Fruit fly (Drosophila melanogaster) whole organism, embryonic: ENCODE data around the gene SIFaR.
A peak's percentile ranks its signal among the peaks of the same experiment; 100 is the strongest.

Experiments used
- ATbp ChIP-seq: fragments of 200-800 bp; sonication (Bioruptor generic); optimal IDR thresholded peaks from 2 replicates; lab custom pipeline; 2017; ENCODE audit warnings: missing biosample characterization, mild to moderate bottlenecking, missing genetic modification characterization, missing genetic modification reagents
- BtbVII ChIP-seq: fragments of 200-800 bp; sonication (Bioruptor generic); optimal IDR thresholded peaks from 3 replicates; lab custom pipeline; 2017; ENCODE audit warnings: missing biosample characterization, mild to moderate bottlenecking, missing genetic modification characterization
- CG1024 ChIP-seq: fragments of 200-800 bp; sonication (Bioruptor generic); IDR thresholded peaks from 2 replicates; pipeline ENCODE4 v1.3.6; 2022; ENCODE audit warnings: missing biosample characterization, missing genetic modification characterization
- CG12071 ChIP-seq: fragments of 200-800 bp; sonication (Bioruptor generic); optimal IDR thresholded peaks from 3 replicates; lab custom pipeline; 2018; ENCODE audit warnings: missing biosample characterization, mild to moderate bottlenecking, missing genetic modification characterization
- CG12942 ChIP-seq: fragments of 200-800 bp; sonication (Bioruptor generic); optimal IDR thresholded peaks from 3 replicates; lab custom pipeline; 2016; ENCODE audit warnings: missing biosample characterization, missing genetic modification characterization
- CG13287 ChIP-seq: fragments of 200-800 bp; sonication (Bioruptor generic); IDR thresholded peaks from 2 replicates; pipeline ENCODE4 v1.3.6; 2022; ENCODE audit warnings: missing biosample characterization, missing genetic modification characterization; ENCODE audit not compliant: partially characterized antibody
- CG17612 ChIP-seq: fragments of 200-800 bp; sonication (Bioruptor generic); IDR thresholded peaks from 2 replicates; pipeline ENCODE4 v1.3.6; 2022; ENCODE audit warnings: missing biosample characterization, missing genetic modification characterization
- CG1792 ChIP-seq: fragments of 200-800 bp; sonication (Bioruptor generic); optimal IDR thresholded peaks from 2 replicates; lab custom pipeline; 2016; ENCODE audit warnings: missing biosample characterization, missing genetic modification characterization
- CG31365 ChIP-seq: fragments of 200-800 bp; sonication (Bioruptor generic); optimal IDR thresholded peaks from 2 replicates; lab custom pipeline; 2018; ENCODE audit warnings: missing biosample characterization, mild to moderate bottlenecking, missing genetic modification characterization
- CG32532 ChIP-seq: fragments of 200-800 bp; sonication (Bioruptor generic); IDR thresholded peaks from 2 replicates; pipeline ENCODE4 v1.3.6; 2022; ENCODE audit warnings: missing biosample characterization, missing genetic modification characterization
- CG4282 ChIP-seq: fragments of 200-800 bp; sonication (Bioruptor generic); optimal IDR thresholded peaks from 2 replicates; lab custom pipeline; 2016; ENCODE audit warnings: missing biosample characterization, missing genetic modification characterization
- CG4328 ChIP-seq: fragments of 200-800 bp; sonication (Bioruptor generic); optimal IDR thresholded peaks from 3 replicates; lab custom pipeline; 2017; ENCODE audit warnings: missing biosample characterization, missing genetic modification reagents, missing genetic modification characterization
- CG6813 ChIP-seq: fragments of 200-800 bp; sonication (Bioruptor generic); optimal IDR thresholded peaks from 2 replicates; lab custom pipeline; 2017; ENCODE audit warnings: missing biosample characterization, missing genetic modification characterization, mild to moderate bottlenecking, moderate library complexity, missing genetic modification reagents
- CG8359 ChIP-seq: fragments of 200-800 bp; sonication (Bioruptor generic); optimal IDR thresholded peaks from 2 replicates; lab custom pipeline; 2017; ENCODE audit warnings: missing biosample characterization, mild to moderate bottlenecking, missing genetic modification characterization, borderline replicate concordance
- CG8924 ChIP-seq: fragments of 200-800 bp; optimal IDR thresholded peaks from 3 replicates; lab custom pipeline; 2019; ENCODE audit warnings: missing biosample characterization, mild to moderate bottlenecking, missing genetic modification characterization, moderate library complexity
- CG9609 ChIP-seq: fragments of 200-800 bp; sonication (Bioruptor generic); optimal IDR thresholded peaks from 3 replicates; lab custom pipeline; 2016; ENCODE audit warnings: missing biosample characterization, missing genetic modification characterization
- D19A ChIP-seq: fragments of 200-800 bp; optimal IDR thresholded peaks from 3 replicates; lab custom pipeline; 2019; ENCODE audit warnings: missing biosample characterization, mild to moderate bottlenecking, missing genetic modification characterization, moderate library complexity
- Dbx ChIP-seq: fragments of 200-800 bp; sonication (Bioruptor generic); IDR thresholded peaks from 3 replicates; pipeline ENCODE4 v1.3.6; 2022; ENCODE audit warnings: missing biosample characterization, missing genetic modification characterization
- Deaf1 ChIP-seq: fragments of 200-800 bp; optimal IDR thresholded peaks from 3 replicates; lab custom pipeline; 2019; ENCODE audit warnings: missing biosample characterization, mild to moderate bottlenecking, missing genetic modification characterization, moderate library complexity
- Doc2 ChIP-seq: fragments of 200-800 bp; sonication (Bioruptor generic); IDR thresholded peaks from 2 replicates; pipeline ENCODE4 v1.3.6; 2022; ENCODE audit warnings: missing biosample characterization, missing genetic modification characterization
- E2f2 ChIP-seq: fragments of 200-800 bp; sonication (Bioruptor generic); IDR thresholded peaks from 2 replicates; pipeline ENCODE4 v1.3.6; 2022; ENCODE audit warnings: missing biosample characterization, missing genetic modification characterization
- ERR ChIP-seq: fragments of 200-800 bp; sonication (Bioruptor generic); optimal IDR thresholded peaks from 2 replicates; lab custom pipeline; 2016; ENCODE audit warnings: missing biosample characterization, missing genetic modification characterization
- Elba2 ChIP-seq: fragments of 200-800 bp; sonication (Bioruptor generic); optimal IDR thresholded peaks from 3 replicates; lab custom pipeline; 2016; ENCODE audit warnings: missing biosample characterization, missing genetic modification characterization
- Hmr ChIP-seq: fragments of 200-800 bp; sonication (Bioruptor generic); optimal IDR thresholded peaks from 3 replicates; lab custom pipeline; 2017; ENCODE audit warnings: mild to moderate bottlenecking, missing biosample characterization, missing genetic modification reagents, missing genetic modification characterization
- Hr78 ChIP-seq, 2 experiments: fragments of 200-800 bp in 1 of 2; fragments of >200 bp in 1 of 2; sonication (Bioruptor generic) in 1 of 2; optimal IDR thresholded peaks; 2 replicates each; lab custom pipeline; 2017 to 2019; ENCODE audit warnings: missing biosample characterization in 2 of 2, missing genetic modification characterization in 2 of 2, mild to moderate bottlenecking in 1 of 2, moderate library complexity in 1 of 2
- Jarid2 ChIP-seq: fragments of 200-800 bp; sonication (Bioruptor generic); optimal IDR thresholded peaks from 3 replicates; lab custom pipeline; 2017; ENCODE audit warnings: mild to moderate bottlenecking, missing biosample characterization, missing genetic modification reagents, missing genetic modification characterization
- Vsx1 ChIP-seq: fragments of 200-800 bp; sonication (Bioruptor generic); optimal IDR thresholded peaks from 2 replicates; lab custom pipeline; 2017; ENCODE audit warnings: missing biosample characterization, mild to moderate bottlenecking, missing genetic modification characterization, missing genetic modification reagents
- ap ChIP-seq: fragments of 200-800 bp; sonication (Bioruptor generic); IDR thresholded peaks from 2 replicates; pipeline ENCODE4 v1.3.6; 2022; ENCODE audit warnings: missing biosample characterization, missing genetic modification characterization
- ato ChIP-seq: fragments of 200-800 bp; sonication (Bioruptor generic); IDR thresholded peaks from 2 replicates; pipeline ENCODE4 v1.3.6; 2022; ENCODE audit warnings: missing biosample characterization, missing genetic modification characterization; ENCODE audit not compliant: partially characterized antibody
- bcd ChIP-seq: fragments of 200-800 bp; sonication (Bioruptor generic); optimal IDR thresholded peaks from 2 replicates; lab custom pipeline; 2017; ENCODE audit warnings: missing biosample characterization, mild to moderate bottlenecking, missing genetic modification characterization
- br ChIP-seq: fragments of >200 bp; optimal IDR thresholded peaks from 2 replicates; lab custom pipeline; 2017
- bsh ChIP-seq, 2 experiments: fragments of 200-800 bp; sonication (Bioruptor generic); optimal IDR thresholded peaks; 2 replicates each; lab custom pipeline; 2017 to 2018; ENCODE audit warnings: mild to moderate bottlenecking in 2 of 2, missing biosample characterization in 2 of 2, missing genetic modification characterization in 2 of 2, moderate library complexity in 1 of 2
- btn ChIP-seq: fragments of 200-800 bp; sonication (Bioruptor generic); optimal IDR thresholded peaks from 2 replicates; lab custom pipeline; 2016; ENCODE audit warnings: missing biosample characterization, missing genetic modification characterization
- chif ChIP-seq, 2 experiments: fragments of 200-800 bp; sonication (Bioruptor generic); optimal IDR thresholded peaks; 3 replicates each; lab custom pipeline; 2016; ENCODE audit warnings: missing biosample characterization in 2 of 2, missing genetic modification characterization in 2 of 2
- croc ChIP-seq: fragments of 200-800 bp; sonication (Bioruptor generic); conservative IDR thresholded peaks from 3 replicates; pipeline ENCODE4 v1.3.6; 2022; ENCODE audit warnings: missing biosample characterization, missing genetic modification characterization
- cwo ChIP-seq: fragments of 200-800 bp; sonication (Bioruptor generic); optimal IDR thresholded peaks from 3 replicates; lab custom pipeline; 2017; ENCODE audit warnings: missing biosample characterization, missing genetic modification characterization, mild to moderate bottlenecking, moderate library complexity, missing genetic modification reagents
- dmrt99B ChIP-seq: fragments of 200-800 bp; sonication (Bioruptor generic); optimal IDR thresholded peaks from 2 replicates; lab custom pipeline; 2018; ENCODE audit warnings: missing biosample characterization, mild to moderate bottlenecking, missing genetic modification characterization, moderate library complexity
- exex ChIP-seq: fragments of 200-800 bp; sonication (Bioruptor generic); optimal IDR thresholded peaks from 4 replicates; lab custom pipeline; 2018; ENCODE audit warnings: missing biosample characterization, mild to moderate bottlenecking, missing genetic modification characterization, moderate library complexity
- fd102C ChIP-seq: fragments of 200-800 bp; sonication (Bioruptor generic); optimal IDR thresholded peaks from 2 replicates; lab custom pipeline; 2018; ENCODE audit warnings: missing biosample characterization, mild to moderate bottlenecking, missing genetic modification characterization, moderate library complexity
- fd3F ChIP-seq: fragments of 200-800 bp; sonication (Bioruptor generic); optimal IDR thresholded peaks from 2 replicates; lab custom pipeline; 2018; ENCODE audit warnings: missing biosample characterization, mild to moderate bottlenecking, missing genetic modification characterization, moderate library complexity
- gce ChIP-seq: fragments of 200-800 bp; sonication (Bioruptor generic); IDR thresholded peaks from 3 replicates; pipeline ENCODE4 v1.3.6; 2022; ENCODE audit warnings: missing biosample characterization, missing genetic modification characterization
- grn ChIP-seq: fragments of 200-800 bp; sonication (Bioruptor generic); optimal IDR thresholded peaks from 3 replicates; lab custom pipeline; 2017; ENCODE audit warnings: missing biosample characterization, missing genetic modification characterization
- pnt ChIP-seq: fragments of 200-800 bp; sonication (Bioruptor generic); optimal IDR thresholded peaks from 3 replicates; lab custom pipeline; 2016; ENCODE audit warnings: missing biosample characterization, missing genetic modification characterization
- run ChIP-seq: fragments of 200-800 bp; sonication (Bioruptor generic); optimal IDR thresholded peaks from 3 replicates; lab custom pipeline; 2018; ENCODE audit warnings: missing biosample characterization, mild to moderate bottlenecking, missing genetic modification characterization
- sens-2 ChIP-seq: fragments of 200-800 bp; sonication (Bioruptor generic); IDR thresholded peaks from 2 replicates; pipeline ENCODE4 v1.3.6; 2022; ENCODE audit warnings: missing biosample characterization, missing genetic modification characterization
- so ChIP-seq: fragments of 200-800 bp; sonication (Bioruptor generic); IDR thresholded peaks from 3 replicates; pipeline ENCODE4 v1.3.6; 2022; ENCODE audit warnings: missing biosample characterization, missing genetic modification characterization
- sr ChIP-seq: fragments of 200-800 bp; sonication (Bioruptor generic); IDR thresholded peaks from 3 replicates; pipeline ENCODE4 v1.3.6; 2022; ENCODE audit warnings: missing biosample characterization, missing genetic modification characterization
- ttk ChIP-seq: fragments of 200-800 bp; sonication (Bioruptor generic); IDR thresholded peaks from 2 replicates; pipeline ENCODE4 v2.1.2; 2022; ENCODE audit warnings: missing biosample characterization, missing genetic modification characterization
- vfl ChIP-seq: fragments of 200-800 bp; sonication (Bioruptor generic); optimal IDR thresholded peaks from 2 replicates; lab custom pipeline; 2016; ENCODE audit warnings: missing biosample characterization, missing genetic modification characterization
- zen2 ChIP-seq: fragments of 200-800 bp; sonication (Bioruptor generic); IDR thresholded peaks from 3 replicates; pipeline ENCODE4 v1.3.6; 2022; ENCODE audit warnings: missing biosample characterization, missing genetic modification characterization; ENCODE audit not compliant: partially characterized antibody

SIFaR gene

dm6 chr3R:21273427-21274038, 20.3 kb downstream of the SIFaR start, which contains the start of gene CG3308 (continued):
- TF ChIP-seq zen2 (no peak; the same call in 2 of the 3 replicates), Vsx1 (GFP tag; lab: Kevin White, UChicago) (peak; percentile 62), Doc2 (no peak), CG1024 (GFP tag; lab: Robert Waterston, UW) (no peak), pnt (GFP tag; lab: Kevin White, UChicago) (no peak), Jarid2 (GFP tag; lab: Kevin White, UChicago) (no peak), CG4282 (no peak), croc (no peak), CG31365 (tag; lab: Kevin White, UChicago) (no peak), BtbVII (GFP tag; lab: Kevin White, UChicago) (peak; percentile 13), dmrt99B (tag; lab: Kevin White, UChicago) (no peak), ato (GFP tag; lab: Robert Waterston, UW) (peak; percentile 69; the same call in 1 of the 2 replicates), E2f2 (GFP tag; lab: Robert Waterston, UW) (peak; percentile 97), bsh (GFP tag; optimal IDR thresholded peaks at IDR 0.05; lab: Kevin White, UChicago) (no peak), CG1792 (GFP tag; lab: Kevin White, UChicago) (no peak), bcd (GFP tag; lab: Kevin White, UChicago) (peak; percentile 31), fd102C (GFP tag; lab: Kevin White, UChicago) (no peak), fd3F (GFP tag; lab: Kevin White, UChicago) (no peak), cwo (GFP tag; lab: Kevin White, UChicago) (no peak), Elba2 (GFP tag; lab: Kevin White, UChicago) (no peak), ap (GFP tag; lab: Robert Waterston, UW) (no peak), CG12071 (GFP tag; lab: Kevin White, UChicago) (no peak), sr (GFP tag; lab: Robert Waterston, UW) (no peak), Hr78 (GFP tag; optimal IDR thresholded peaks at IDR 0.05; lab: Kevin White, UChicago) (no peak), vfl (GFP tag; lab: Kevin White, UChicago) (peak; percentile 67), CG17612 (GFP tag; lab: Robert Waterston, UW) (no peak), D19A (no peak), ERR (GFP tag; lab: Kevin White, UChicago) (no peak), sens-2 (GFP tag; lab: Robert Waterston, UW) (no peak), CG13287 (GFP tag; lab: Robert Waterston, UW) (peak; percentile 87), CG32532 (GFP tag; lab: Robert Waterston, UW) (peak; percentile 51; the same call in 1 of the 2 replicates), CG9609 (GFP tag; lab: Kevin White, UChicago) (no peak), ttk (GFP tag; lab: Robert Waterston, UW) (no peak), CG12942 (GFP tag; lab: Kevin White, UChicago) (peak; percentile 15), exex (tag; lab: Kevin White, UChicago) (peak; percentile 37), ATbp (no peak), Dbx (GFP tag; lab: Robert Waterston, UW) (peak; percentile 60; the same call in 2 of the 3 replicates), Hmr (GFP tag; lab: Kevin White, UChicago) (peak; percentile 60), CG8924 (tag; lab: Kevin White, UChicago) (no peak), grn (GFP tag; lab: Kevin White, UChicago) (no peak), Deaf1 (tag; lab: Kevin White, UChicago) (peak; percentile 47), so (GFP tag; lab: Robert Waterston, UW) (no peak), btn (GFP tag; lab: Kevin White, UChicago) (no peak), run (no peak), br (lab: Kevin White, UChicago) (no peak), CG8359 (GFP tag; lab: Kevin White, UChicago) (no peak), chif (GFP tag; optimal IDR thresholded peaks at IDR 0.05; lab: Kevin White, UChicago) (no peak), gce (GFP tag; lab: Robert Waterston, UW) (no peak), CG6813 (GFP tag; lab: Kevin White, UChicago) (no peak), CG4328 (GFP tag; lab: Kevin White, UChicago) (no peak)
